Worm (Caenorhabditis elegans): ENCODE data around the gene nstp-8.

DNA sequence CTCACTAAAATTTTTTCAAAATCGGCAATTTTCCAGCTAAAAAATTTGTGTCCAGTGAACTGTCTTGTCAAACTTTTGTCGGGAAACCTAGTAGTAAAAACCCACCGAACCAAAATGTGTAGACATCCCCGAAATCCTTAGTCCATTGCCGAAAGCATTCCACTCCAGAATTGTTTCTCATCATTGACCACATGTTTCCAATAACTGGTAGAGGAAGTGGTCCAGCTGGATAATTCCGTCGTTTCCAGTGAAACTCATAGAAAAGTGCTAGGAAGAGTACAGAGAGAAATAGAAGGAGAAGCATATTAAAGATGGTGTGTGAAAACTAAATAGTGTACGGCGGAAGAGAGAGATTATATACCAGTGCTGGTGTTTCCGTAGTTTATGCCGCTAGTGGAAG is 11.4 kb upstream of the nstp-8 start, which contains the start of gene cyp-33C12:
- no peak for TF ChIP-seq elt-1 (tag; optimal IDR thresholded peaks at IDR 0.05)
- no peak for TF ChIP-seq snpc-4 (tag; optimal IDR thresholded peaks at IDR 0.05)
- no peak for TF ChIP-seq aly-2 (tag; optimal IDR thresholded peaks at IDR 0.05)
- no peak for TF ChIP-seq ztf-11 (tag; optimal IDR thresholded peaks at IDR 0.05)
- TF ChIP-seq mdl-1 (tag; optimal IDR thresholded peaks at IDR 0.05): no peak
- no peak for TF ChIP-seq fkh-10 (GFP tag; optimal IDR thresholded peaks at IDR 0.05)
- no peak for TF ChIP-seq nhr-43 (tag; optimal IDR thresholded peaks at IDR 0.05; ENCODE audit: poor library complexity, severe bottlenecking)
- no peak for TF ChIP-seq elt-2 (tag; optimal IDR thresholded peaks at IDR 0.05)
- no peak for TF ChIP-seq jun-1 (tag; optimal IDR thresholded peaks at IDR 0.05)
- no peak for TF ChIP-seq nhr-25 (tag; optimal IDR thresholded peaks at IDR 0.05)

Measured in whole organism, L3 larva.